Fruit fly (Drosophila melanogaster): ENCODE measurements around the gene Osbp.

The Osbp gene

dm6 chr3R:24935758-24936157, 2.3 kb downstream of the Osbp start:
- no peak for TF ChIP-seq CG17801 (GFP tag; optimal IDR thresholded peaks at IDR 0.05; ENCODE audit: partially characterized antibody)

dm6 chr3R:24934542-24934941, 3.5 kb downstream of the Osbp start:
- TF ChIP-seq CG17801 (GFP tag; optimal IDR thresholded peaks at IDR 0.05; ENCODE audit: partially characterized antibody): no peak

- TF ChIP-seq CG17801 (GFP tag; optimal IDR thresholded peaks at IDR 0.05; ENCODE audit: partially characterized antibody): no peak
Measured at dm6 chr3R:24931856-24932255, 6.2 kb downstream of the Osbp start, which contains the start of gene CG11771. CG11771 (plus strand) TSS chr3R:24932010.

- TF ChIP-seq CG17801 (GFP tag; optimal IDR thresholded peaks at IDR 0.05; ENCODE audit: partially characterized antibody): no peak
Measured at dm6 chr3R:24926752-24927320, 11.2 kb downstream of the Osbp start.

- no peak for TF ChIP-seq CG17801 (GFP tag; optimal IDR thresholded peaks at IDR 0.05; ENCODE audit: partially characterized antibody)
Measured at dm6 chr3R:24924916-24925315, 13.1 kb downstream of the Osbp start, which contains the start of gene Trf4-2. Trf4-2 (plus strand) TSS chr3R:24925216.

- no peak for TF ChIP-seq CG17801 (GFP tag; optimal IDR thresholded peaks at IDR 0.05; ENCODE audit: partially characterized antibody)
Measured at dm6 chr3R:24922270-24922669, 15.8 kb downstream of the Osbp start, which contains the start of gene Mink. Mink (plus strand) TSS chr3R:24922473.

dm6 chr3R:24917814-24918636, 20.0 kb downstream of the Osbp start, which contains the start of the genes PIG-S, sud1 and CG11168:
PIG-S (minus strand) TSS chr3R:24917864.
sud1 (minus strand) TSS chr3R:24917864.
CG11168 (plus strand) TSS chr3R:24918106.
- peak; percentile 58 for TF ChIP-seq CG17801 (GFP tag; optimal IDR thresholded peaks at IDR 0.05; ENCODE audit: partially characterized antibody)

dm6 chr3R:24914864-24915263, 23.2 kb downstream of the Osbp start:
- TF ChIP-seq CG17801 (GFP tag; optimal IDR thresholded peaks at IDR 0.05; ENCODE audit: partially characterized antibody): no peak

dm6 chr3R:24910097-24910496, 27.9 kb downstream of the Osbp start:
- TF ChIP-seq CG17801 (GFP tag; optimal IDR thresholded peaks at IDR 0.05; ENCODE audit: partially characterized antibody): no peak

- no peak for TF ChIP-seq CG17801 (GFP tag; optimal IDR thresholded peaks at IDR 0.05; ENCODE audit: partially characterized antibody)
Measured at dm6 chr3R:24908034-24908433, 30.0 kb downstream of the Osbp start.

- no peak for TF ChIP-seq CG17801 (GFP tag; optimal IDR thresholded peaks at IDR 0.05; ENCODE audit: partially characterized antibody)
Measured at dm6 chr3R:24906648-24907047, 31.4 kb downstream of the Osbp start.

- no peak for TF ChIP-seq CG17801 (GFP tag; optimal IDR thresholded peaks at IDR 0.05; ENCODE audit: partially characterized antibody)
Measured at dm6 chr3R:24905959-24906634, 31.9 kb downstream of the Osbp start, which contains the start of gene CG13643. CG13643 (minus strand) TSS chr3R:24906004.

dm6 chr3R:24900816-24901215, 37.2 kb downstream of the Osbp start, which contains the start of gene CG10845:
CG10845 (plus strand) TSS chr3R:24901116.
- TF ChIP-seq CG17801 (GFP tag; optimal IDR thresholded peaks at IDR 0.05; ENCODE audit: partially characterized antibody): no peak

dm6 chr3R:24894419-24895206, 43.4 kb downstream of the Osbp start, which contains the start of the genes CG31121 and CG11069:
CG31121 (minus strand) TSS chr3R:24894605.
CG11069 (plus strand) TSS chr3R:24894742.
- TF ChIP-seq CG17801 (GFP tag; optimal IDR thresholded peaks at IDR 0.05; ENCODE audit: partially characterized antibody): no peak
